Fruit fly (Drosophila melanogaster) whole organism, embryonic: ENCODE data around the gene CG34057.

Source experiments
- Aef1 ChIP-seq: fragments of 200-800 bp; sonication (Bioruptor generic); IDR thresholded peaks from 3 replicates; pipeline ENCODE4 v1.3.6; 2022; ENCODE audit warnings: missing biosample characterization, missing genetic modification characterization
- C15 ChIP-seq: fragments of 200-800 bp; sonication (Bioruptor generic); IDR thresholded peaks from 3 replicates; pipeline ENCODE4 v1.3.6; 2022; ENCODE audit warnings: missing biosample characterization, missing genetic modification characterization
- CG10565 ChIP-seq: fragments of 200-800 bp; sonication (Bioruptor generic); optimal IDR thresholded peaks from 3 replicates; lab custom pipeline; 2016; ENCODE audit warnings: missing biosample characterization, mild to moderate bottlenecking, missing genetic modification characterization
- CG11085 ChIP-seq: fragments of 200-800 bp; sonication (Bioruptor generic); IDR thresholded peaks from 2 replicates; pipeline ENCODE4 v1.3.6; 2022; ENCODE audit warnings: missing biosample characterization, missing genetic modification characterization
- CG11456 ChIP-seq: fragments of 200-800 bp; sonication (Bioruptor generic); IDR thresholded peaks from 3 replicates; pipeline ENCODE4 v1.3.6; 2022; ENCODE audit warnings: missing biosample characterization, missing genetic modification characterization
- CG11696 ChIP-seq: fragments of 200-800 bp; sonication (Bioruptor generic); IDR thresholded peaks from 2 replicates; pipeline ENCODE4 v1.3.6; 2022; ENCODE audit warnings: missing biosample characterization, missing genetic modification characterization
- CG12744 ChIP-seq: fragments of 200-800 bp; sonication (Bioruptor generic); optimal IDR thresholded peaks from 2 replicates; lab custom pipeline; 2016; ENCODE audit warnings: missing biosample characterization, missing genetic modification characterization
- CG15011 ChIP-seq: fragments of 200-800 bp; sonication (Bioruptor generic); optimal IDR thresholded peaks from 3 replicates; lab custom pipeline; 2018; ENCODE audit warnings: missing biosample characterization, mild to moderate bottlenecking, missing genetic modification characterization
- CG17802 ChIP-seq: fragments of 200-800 bp; sonication (Bioruptor generic); optimal IDR thresholded peaks from 2 replicates; lab custom pipeline; 2018; ENCODE audit warnings: missing biosample characterization, mild to moderate bottlenecking, missing genetic modification characterization, moderate library complexity
- CG2199 ChIP-seq: fragments of 200-800 bp; sonication (Bioruptor generic); IDR thresholded peaks from 3 replicates; pipeline ENCODE4 v1.3.6; 2022; ENCODE audit warnings: missing biosample characterization, missing genetic modification characterization
- CG2202 ChIP-seq: fragments of 200-800 bp; sonication (Bioruptor generic); optimal IDR thresholded peaks from 2 replicates; lab custom pipeline; 2018; ENCODE audit warnings: missing biosample characterization, mild to moderate bottlenecking, missing genetic modification characterization
- CG2678 ChIP-seq: fragments of 200-800 bp; sonication (Bioruptor generic); optimal IDR thresholded peaks from 3 replicates; lab custom pipeline; 2019; ENCODE audit warnings: missing biosample characterization, mild to moderate bottlenecking, missing genetic modification characterization, moderate library complexity
- CG2712 ChIP-seq: fragments of 200-800 bp; optimal IDR thresholded peaks from 3 replicates; lab custom pipeline; 2019; ENCODE audit warnings: missing biosample characterization, mild to moderate bottlenecking, missing genetic modification characterization, moderate library complexity
- CG34224 ChIP-seq: fragments of 200-800 bp; sonication (Bioruptor generic); IDR thresholded peaks from 3 replicates; pipeline ENCODE4 v1.3.6; 2022; ENCODE audit warnings: missing biosample characterization, missing genetic modification characterization; ENCODE audit not compliant: partially characterized antibody
- CG34376 ChIP-seq: fragments of 200-800 bp; sonication (Bioruptor generic); optimal IDR thresholded peaks from 2 replicates; lab custom pipeline; 2018; ENCODE audit warnings: missing biosample characterization, mild to moderate bottlenecking, missing genetic modification characterization
- CG6272 ChIP-seq: fragments of 200-800 bp; sonication (Bioruptor generic); IDR thresholded peaks from 2 replicates; pipeline ENCODE4 v1.3.6; 2022; ENCODE audit warnings: missing biosample characterization, missing genetic modification characterization
- CG6791 ChIP-seq: fragments of 200-800 bp; sonication (Bioruptor generic); IDR thresholded peaks from 3 replicates; pipeline ENCODE4 v1.3.6; 2022; ENCODE audit warnings: missing biosample characterization, missing genetic modification characterization; ENCODE audit not compliant: partially characterized antibody
- CG7987 ChIP-seq: fragments of 200-800 bp; sonication (Bioruptor generic); optimal IDR thresholded peaks from 2 replicates; lab custom pipeline; 2018; ENCODE audit warnings: missing biosample characterization, mild to moderate bottlenecking, missing genetic modification characterization, moderate library complexity
- CG9876 ChIP-seq: fragments of 200-800 bp; sonication (Bioruptor generic); optimal IDR thresholded peaks from 2 replicates; lab custom pipeline; 2016; ENCODE audit warnings: missing biosample characterization, missing genetic modification characterization
- CHES-1-like ChIP-seq: fragments of 200-800 bp; sonication (Bioruptor generic); optimal IDR thresholded peaks from 2 replicates; lab custom pipeline; 2016; ENCODE audit warnings: missing biosample characterization, missing genetic modification characterization
- Camta ChIP-seq: fragments of 200-800 bp; sonication (Bioruptor generic); optimal IDR thresholded peaks from 2 replicates; lab custom pipeline; 2016; ENCODE audit warnings: missing biosample characterization, missing genetic modification characterization
- Dad ChIP-seq: fragments of 200-800 bp; sonication (Bioruptor generic); optimal IDR thresholded peaks from 3 replicates; lab custom pipeline; 2016; ENCODE audit warnings: missing biosample characterization, missing genetic modification characterization
- Dll ChIP-seq: fragments of 200-800 bp; sonication (Bioruptor generic); IDR thresholded peaks from 4 replicates; pipeline ENCODE4 v1.3.6; 2022; ENCODE audit warnings: missing biosample characterization, missing genetic modification characterization; ENCODE audit not compliant: partially characterized antibody
- ERR ChIP-seq: fragments of 200-800 bp; sonication (Bioruptor generic); optimal IDR thresholded peaks from 2 replicates; lab custom pipeline; 2016; ENCODE audit warnings: missing biosample characterization, missing genetic modification characterization
- Elba2 ChIP-seq: fragments of 200-800 bp; sonication (Bioruptor generic); optimal IDR thresholded peaks from 3 replicates; lab custom pipeline; 2016; ENCODE audit warnings: missing biosample characterization, missing genetic modification characterization
- Med ChIP-seq: fragments of 200-800 bp; sonication (Bioruptor generic); peaks from one replicate; lab custom pipeline; 2016; ENCODE audit warnings: missing biosample characterization, missing genetic modification characterization, mild to moderate bottlenecking, inconsistent platforms, moderate library complexity
- NC2α ChIP-seq: fragments of 200-800 bp; sonication (Bioruptor generic); optimal IDR thresholded peaks from 2 replicates; lab custom pipeline; 2016; ENCODE audit warnings: missing biosample characterization, missing genetic modification characterization
- Optix ChIP-seq: fragments of 200-800 bp; sonication (Bioruptor generic); IDR thresholded peaks from 3 replicates; pipeline ENCODE4 v1.3.6; 2022; ENCODE audit warnings: missing biosample characterization, missing genetic modification characterization
- Sox102F ChIP-seq: fragments of 200-800 bp; sonication (Bioruptor generic); optimal IDR thresholded peaks from 2 replicates; lab custom pipeline; 2018; ENCODE audit warnings: missing biosample characterization, mild to moderate bottlenecking, missing genetic modification characterization, moderate library complexity
- abd-A ChIP-seq: fragments of 200-800 bp; sonication (Bioruptor generic); optimal IDR thresholded peaks from 3 replicates; lab custom pipeline; 2019; ENCODE audit warnings: missing biosample characterization, mild to moderate bottlenecking, missing genetic modification characterization, moderate library complexity
- bsh ChIP-seq, 2 experiments: fragments of 200-800 bp; sonication (Bioruptor generic); optimal IDR thresholded peaks; 2 replicates each; lab custom pipeline; 2017 to 2018; ENCODE audit warnings: mild to moderate bottlenecking in 2 of 2, missing biosample characterization in 2 of 2, missing genetic modification characterization in 2 of 2, moderate library complexity in 1 of 2
- btn ChIP-seq: fragments of 200-800 bp; sonication (Bioruptor generic); optimal IDR thresholded peaks from 2 replicates; lab custom pipeline; 2016; ENCODE audit warnings: missing biosample characterization, missing genetic modification characterization
- chm ChIP-seq: fragments of 200-800 bp; sonication (Bioruptor generic); IDR thresholded peaks from 2 replicates; pipeline ENCODE4 v1.3.6; 2022; ENCODE audit warnings: missing biosample characterization, missing genetic modification characterization
- crp ChIP-seq, 2 experiments: fragments of 200-800 bp; sonication (Bioruptor generic); optimal IDR thresholded peaks; 2 replicates in 1 of 2; 3 replicates in 1 of 2; lab custom pipeline; 2017; ENCODE audit warnings: missing biosample characterization in 2 of 2, missing genetic modification characterization in 2 of 2, mild to moderate bottlenecking in 1 of 2, moderate library complexity in 1 of 2
- danr ChIP-seq: fragments of 200-800 bp; sonication (Bioruptor generic); IDR thresholded peaks from 2 replicates; pipeline ENCODE4 v1.3.6; 2022; ENCODE audit warnings: missing biosample characterization, missing genetic modification characterization
- hkb ChIP-seq, 2 experiments: fragments of 200-800 bp in 1 of 2; fragments of >200 bp in 1 of 2; sonication (Bioruptor generic) in 1 of 2; IDR thresholded peaks in 1 of 2; optimal IDR thresholded peaks in 1 of 2; 2 replicates each; pipeline versions ENCODE4 v1.3.6 to Lab custom; 2017 to 2022; ENCODE audit warnings: missing biosample characterization in 1 of 2, missing genetic modification characterization in 1 of 2
- jing ChIP-seq: fragments of 200-800 bp; sonication (Bioruptor generic); optimal IDR thresholded peaks from 2 replicates; lab custom pipeline; 2018; ENCODE audit warnings: missing biosample characterization, mild to moderate bottlenecking, missing genetic modification characterization
- knrl ChIP-seq: fragments of 200-800 bp; sonication (Bioruptor generic); IDR thresholded peaks from 3 replicates; pipeline ENCODE4 v1.3.6; 2022; ENCODE audit warnings: missing biosample characterization, missing genetic modification characterization; ENCODE audit not compliant: partially characterized antibody
- lov ChIP-seq, 2 experiments: fragments of 200-800 bp in 1 of 2; fragments of >200 bp in 1 of 2; sonication (Bioruptor generic) in 1 of 2; IDR thresholded peaks in 1 of 2; optimal IDR thresholded peaks in 1 of 2; 2 replicates in 1 of 2; 3 replicates in 1 of 2; pipeline versions ENCODE4 v1.3.6 to Lab custom; 2017 to 2022; ENCODE audit warnings: missing biosample characterization in 1 of 2, missing genetic modification characterization in 1 of 2
- nau ChIP-seq: fragments of 200-800 bp; sonication (Bioruptor generic); optimal IDR thresholded peaks from 3 replicates; lab custom pipeline; 2017; ENCODE audit warnings: missing biosample characterization, mild to moderate bottlenecking, missing genetic modification characterization, missing genetic modification reagents
- prd ChIP-seq, 3 experiments: fragments of >200 bp in 2 of 3; fragments of 200-800 bp in 1 of 3; sonication (Bioruptor generic) in 1 of 3; optimal IDR thresholded peaks in 2 of 3; IDR thresholded peaks in 1 of 3; 2 replicates in 2 of 3; 3 replicates in 1 of 3; pipeline versions ENCODE4 v1.3.6 to Lab custom; 2017 to 2022; ENCODE audit warnings: missing biosample characterization in 1 of 3, missing genetic modification characterization in 1 of 3
- run ChIP-seq: fragments of 200-800 bp; sonication (Bioruptor generic); optimal IDR thresholded peaks from 3 replicates; lab custom pipeline; 2018; ENCODE audit warnings: missing biosample characterization, mild to moderate bottlenecking, missing genetic modification characterization
- sisA ChIP-seq: fragments of 200-800 bp; sonication (Bioruptor generic); IDR thresholded peaks from 2 replicates; pipeline ENCODE4 v1.3.6; 2022; ENCODE audit warnings: missing biosample characterization, missing genetic modification characterization
- sqz ChIP-seq: fragments of 200-800 bp; sonication (Bioruptor generic); optimal IDR thresholded peaks from 3 replicates; lab custom pipeline; 2018; ENCODE audit warnings: missing biosample characterization, mild to moderate bottlenecking, missing genetic modification characterization
- tup ChIP-seq: fragments of 200-800 bp; sonication (Bioruptor generic); optimal IDR thresholded peaks from 2 replicates; lab custom pipeline; 2016; ENCODE audit warnings: missing biosample characterization, mild to moderate bottlenecking, missing genetic modification characterization, moderate library complexity
- tx ChIP-seq: fragments of 200-800 bp; sonication (Bioruptor generic); optimal IDR thresholded peaks from 2 replicates; lab custom pipeline; 2016; ENCODE audit warnings: missing biosample characterization, missing genetic modification characterization
- wek ChIP-seq: fragments of 200-800 bp; sonication (Bioruptor generic); optimal IDR thresholded peaks from 3 replicates; lab custom pipeline; 2018; ENCODE audit warnings: missing biosample characterization, mild to moderate bottlenecking, missing genetic modification characterization, moderate library complexity

The CG34057 gene

dm6 chr3L:895314-895980, 1.7 kb upstream of the CG34057 start, which contains the start of gene CG34056 (continued):
- TF ChIP-seq crp (GFP tag; optimal IDR thresholded peaks at IDR 0.05; lab: Kevin White, UChicago) (peak in 1 of 2 experiments; percentile 48), CG9876 (GFP tag; lab: Kevin White, UChicago) (no peak), CG34376 (peak; percentile 64), tx (GFP tag; lab: Kevin White, UChicago) (peak; percentile 28), run (tag; lab: Kevin White, UChicago) (peak; percentile 91), lov (optimal IDR thresholded peaks at IDR 0.05; lab: Kevin White, UChicago) (no peak), lov (GFP tag; IDR thresholded peaks at IDR 0.05; lab: Robert Waterston, UW) (peak; percentile 93), CHES-1-like (GFP tag; lab: Kevin White, UChicago) (peak; percentile 28), jing (peak; percentile 53), knrl (no peak), hkb (optimal IDR thresholded peaks at IDR 0.05; lab: Kevin White, UChicago) (no peak), hkb (GFP tag; IDR thresholded peaks at IDR 0.05; lab: Robert Waterston, UW) (peak; percentile 98), CG2712 (tag; lab: Kevin White, UChicago) (peak; percentile 95), Camta (GFP tag; lab: Kevin White, UChicago) (peak; percentile 91), CG11085 (GFP tag; lab: Robert Waterston, UW) (peak; percentile 82), ERR (peak; percentile 59), NC2α (GFP tag; lab: Kevin White, UChicago) (no peak), btn (GFP tag; lab: Kevin White, UChicago) (peak; percentile 68), CG11696 (GFP tag; lab: Robert Waterston, UW) (peak; percentile 85), chm (GFP tag; lab: Robert Waterston, UW) (peak; percentile 95), Dll (GFP tag; lab: Robert Waterston, UW) (0 out of 4 replicates have a peak, but pooled peaks have one; percentile 44), sisA (GFP tag; lab: Robert Waterston, UW) (peak; percentile 93), abd-A (peak; percentile 94), sqz (GFP tag; lab: Kevin White, UChicago) (peak; percentile 93), Dad (GFP tag; lab: Kevin White, UChicago) (peak; percentile 74), tup (GFP tag; lab: Kevin White, UChicago) (peak; percentile 64), Optix (peak; percentile 85), C15 (peak; percentile 82), CG2678 (tag; lab: Kevin White, UChicago) (peak; percentile 97), Aef1 (GFP tag; lab: Robert Waterston, UW) (peak; percentile 95), Elba2 (GFP tag; lab: Kevin White, UChicago) (no peak), CG12744 (GFP tag; lab: Kevin White, UChicago) (peak; percentile 57), bsh (GFP tag; optimal IDR thresholded peaks at IDR 0.05; lab: Kevin White, UChicago) (peak; percentile 87 to 93), CG17802 (tag; lab: Kevin White, UChicago) (peak; percentile 66), CG15011 (GFP tag; lab: Kevin White, UChicago) (peak; percentile 87), nau (GFP tag; lab: Kevin White, UChicago) (peak; percentile 89), CG6791 (GFP tag; lab: Robert Waterston, UW) (no peak), CG11456 (peak; percentile 95), CG10565 (GFP tag; lab: Kevin White, UChicago) (peak; percentile 58), CG7987 (GFP tag; lab: Kevin White, UChicago) (peak; percentile 58), CG2199 (peak; percentile 92; the same call in 1 of the 3 replicates), wek (peak; percentile 47), CG2202 (tag; lab: Kevin White, UChicago) (peak; percentile 60), CG34224 (GFP tag; lab: Robert Waterston, UW) (no peak), danr (GFP tag; lab: Robert Waterston, UW) (peak; percentile 95), prd (optimal IDR thresholded peaks at IDR 0.05; lab: Kevin White, UChicago) (no peak), prd (GFP tag; IDR thresholded peaks at IDR 0.05; lab: Robert Waterston, UW) (peak; percentile 96), Med (GFP tag; lab: Kevin White, UChicago) (peak; percentile 96), CG6272 (peak; percentile 90), Sox102F (GFP tag; lab: Kevin White, UChicago) (peak; percentile 93)
